Fruit fly (Drosophila melanogaster): ENCODE measurements around the gene Hsp22.
A peak's percentile ranks its signal among the peaks of the same experiment; 100 is the strongest.

The Hsp22 gene

dm6 chr3L:9398028-9398427 is 25.3 kb downstream of the Hsp22 start:
- TF ChIP-seq tai (GFP tag; optimal IDR thresholded peaks at IDR 0.05) (peak; percentile 12), Hnf4 (GFP tag; optimal IDR thresholded peaks at IDR 0.05) (no peak), Rel (GFP tag; optimal IDR thresholded peaks at IDR 0.05) (no peak), Rel (tag; optimal IDR thresholded peaks at IDR 0.05) (peak; percentile 62), pan (optimal IDR thresholded peaks at IDR 0.05) (no peak), GATAd (GFP tag; optimal IDR thresholded peaks at IDR 0.05) (no peak), psq (GFP tag; optimal IDR thresholded peaks at IDR 0.05) (no peak), woc (GFP tag; optimal IDR thresholded peaks at IDR 0.05) (peak; percentile 18)

- TF ChIP-seq foxo (GFP tag; optimal IDR thresholded peaks at IDR 0.05) (peak in 1 of 2 experiments; percentile 36), fru (GFP tag; optimal IDR thresholded peaks at IDR 0.05) (no peak), Myc (optimal IDR thresholded peaks at IDR 0.05) (no peak), Rel (GFP tag; optimal IDR thresholded peaks at IDR 0.05) (no peak), Rel (tag; optimal IDR thresholded peaks at IDR 0.05) (peak; percentile 51), Hr83 (GFP tag; optimal IDR thresholded peaks at IDR 0.05; ENCODE audit: poor library complexity, severe bottlenecking) (no peak), dmrt93B (GFP tag; optimal IDR thresholded peaks at IDR 0.05) (no peak), sage (GFP tag; optimal IDR thresholded peaks at IDR 0.05) (no peak)
These were observed 25.8 kb downstream of the Hsp22 start for dm6 chr3L:9398435-9398981.

dm6 chr3L:9399013-9399750 is 26.5 kb downstream of the Hsp22 start, which contains the start of gene CG4080:
Gene CG4080, minus strand, starts transcription at chr3L:9399227.
- TF ChIP-seq Sp1 (GFP tag; optimal IDR thresholded peaks at IDR 0.05) (peak; percentile 50), Abd-B (GFP tag; optimal IDR thresholded peaks at IDR 0.05) (no peak), dl (GFP tag; optimal IDR thresholded peaks at IDR 0.05; ENCODE audit: insufficient read depth in 1 of 2, partially characterized antibody in 2 of 2) (no peak), CG9705 (GFP tag; optimal IDR thresholded peaks at IDR 0.05) (no peak), h (GFP tag; optimal IDR thresholded peaks at IDR 0.05) (peak; percentile 36), woc (GFP tag; optimal IDR thresholded peaks at IDR 0.05) (peak; percentile 1), OdsH (GFP tag; optimal IDR thresholded peaks at IDR 0.05) (peak; percentile 15), ey (GFP tag; optimal IDR thresholded peaks at IDR 0.05) (no peak), sv (GFP tag; optimal IDR thresholded peaks at IDR 0.05) (peak; percentile 24), lola (GFP tag; optimal IDR thresholded peaks at IDR 0.05) (no peak), Mio (GFP tag; optimal IDR thresholded peaks at IDR 0.05) (no peak), CG32264 (GFP tag; optimal IDR thresholded peaks at IDR 0.05) (peak; percentile 23), tai (GFP tag; optimal IDR thresholded peaks at IDR 0.05) (peak; percentile 52), Hr78 (GFP tag; optimal IDR thresholded peaks at IDR 0.05) (no peak), Dfd (GFP tag; optimal IDR thresholded peaks at IDR 0.05) (no peak), Hr83 (GFP tag; optimal IDR thresholded peaks at IDR 0.05; ENCODE audit: poor library complexity, severe bottlenecking) (peak; percentile 25), usp (GFP tag; optimal IDR thresholded peaks at IDR 0.05) (no peak), rgr (GFP tag; optimal IDR thresholded peaks at IDR 0.05) (peak; percentile 40), Hnf4 (GFP tag; optimal IDR thresholded peaks at IDR 0.05) (peak; percentile 76), dsf (GFP tag; optimal IDR thresholded peaks at IDR 0.05; ENCODE audit: borderline replicate concordance) (peak; percentile 2), brk (GFP tag; optimal IDR thresholded peaks at IDR 0.05) (peak; percentile 34), pan (optimal IDR thresholded peaks at IDR 0.05) (no peak), fru (GFP tag; optimal IDR thresholded peaks at IDR 0.05) (peak; percentile 33), br (GFP tag; optimal IDR thresholded peaks at IDR 0.05) (peak; percentile 15), GATAd (GFP tag; optimal IDR thresholded peaks at IDR 0.05) (no peak), Rel (GFP tag; optimal IDR thresholded peaks at IDR 0.05) (no peak), Rel (tag; optimal IDR thresholded peaks at IDR 0.05) (peak; percentile 23), Myc (optimal IDR thresholded peaks at IDR 0.05) (no peak), jim (GFP tag; optimal IDR thresholded peaks at IDR 0.05) (no peak), psq (GFP tag; optimal IDR thresholded peaks at IDR 0.05) (peak; percentile 15), foxo (GFP tag; optimal IDR thresholded peaks at IDR 0.05) (no peak)

- TF ChIP-seq usp (GFP tag; optimal IDR thresholded peaks at IDR 0.05) (no peak), brk (GFP tag; optimal IDR thresholded peaks at IDR 0.05) (no peak), fru (GFP tag; optimal IDR thresholded peaks at IDR 0.05) (no peak), Dfd (GFP tag; optimal IDR thresholded peaks at IDR 0.05) (no peak), CG9705 (GFP tag; optimal IDR thresholded peaks at IDR 0.05) (no peak), woc (GFP tag; optimal IDR thresholded peaks at IDR 0.05) (no peak), dl (GFP tag; optimal IDR thresholded peaks at IDR 0.05; ENCODE audit: insufficient read depth in 1 of 2, partially characterized antibody in 2 of 2) (no peak), rgr (GFP tag; optimal IDR thresholded peaks at IDR 0.05) (no peak), foxo (GFP tag; optimal IDR thresholded peaks at IDR 0.05) (no peak), Myc (optimal IDR thresholded peaks at IDR 0.05) (no peak), Rel (GFP tag; optimal IDR thresholded peaks at IDR 0.05) (no peak), Rel (tag; optimal IDR thresholded peaks at IDR 0.05) (no peak), Hr78 (GFP tag; optimal IDR thresholded peaks at IDR 0.05) (no peak), GATAd (GFP tag; optimal IDR thresholded peaks at IDR 0.05) (no peak), h (GFP tag; optimal IDR thresholded peaks at IDR 0.05) (no peak), HLH106 (tag; optimal IDR thresholded peaks at IDR 0.05) (no peak), N (GFP tag; optimal IDR thresholded peaks at IDR 0.05) (no peak), lola (GFP tag; optimal IDR thresholded peaks at IDR 0.05) (no peak)
These were observed 27.1 kb downstream of the Hsp22 start for dm6 chr3L:9399855-9400254.

Measured in whole organism, wandering third instar larva.